Fruit fly (Drosophila melanogaster) S2 (cell line): ENCODE results near the gene Vha68-2.

Experiments
- CG8478 ChIP-seq: fragments of >200 bp; optimal IDR thresholded peaks from 2 replicates; lab custom pipeline; 2018
- CTCF ChIP-seq, 2 experiments: fragments of >200 bp; optimal IDR thresholded peaks; 2 replicates each; lab custom pipeline; 2018

dm6 chr2L:13014038-13014790 is 40.1 kb downstream of the Vha68-2 start:
- TF ChIP-seq CG8478, result no peak
- TF ChIP-seq CTCF (optimal IDR thresholded peaks at IDR 0.05; lab: Kevin White, UChicago), result no peak
